Worm (Caenorhabditis elegans): ENCODE measurements around the gene rei-1.

DNA sequence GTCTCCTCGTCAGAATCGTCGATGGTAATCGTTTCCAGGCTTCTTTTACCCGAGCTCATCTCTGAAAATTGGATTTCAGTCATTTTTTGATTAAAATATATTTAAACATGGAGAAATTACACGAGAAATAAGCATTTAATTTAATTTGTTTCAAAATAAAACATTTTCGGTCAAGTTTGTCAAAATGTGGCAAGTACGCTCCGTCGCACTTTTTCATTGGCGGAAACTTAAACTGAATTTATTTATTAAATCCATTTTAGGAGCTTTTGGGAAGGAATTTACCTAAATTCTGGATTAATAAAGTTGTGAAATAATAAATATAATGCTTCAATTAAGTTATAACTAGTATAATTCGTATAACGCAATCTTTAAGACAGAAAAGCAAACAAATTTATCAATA, 40.1 kb downstream of the rei-1 start, which contains the start of gene rcq-5:
- TF ChIP-seq ceh-82 (tag; optimal IDR thresholded peaks at IDR 0.05) (no peak), isw-1 (GFP tag; IDR thresholded peaks at IDR 0.05) (no peak), alr-1 (tag; optimal IDR thresholded peaks at IDR 0.05; ENCODE audit: borderline replicate concordance) (no peak), fkh-4 (tag; optimal IDR thresholded peaks at IDR 0.05; ENCODE audit: borderline replicate concordance) (no peak), tbx-2 (tag; optimal IDR thresholded peaks at IDR 0.05) (no peak), zag-1 (tag; optimal IDR thresholded peaks at IDR 0.05) (no peak), unc-130 (tag; optimal IDR thresholded peaks at IDR 0.05) (no peak)
